Fruit fly (Drosophila melanogaster) whole organism, pupa: ENCODE measurements around the gene CG34268.

Experiments used
- CG12605 ChIP-seq: fragments of 200-800 bp; sonication (Bioruptor generic); IDR thresholded peaks from 2 replicates; pipeline ENCODE4 v1.3.6; 2022; ENCODE audit warnings: missing biosample characterization, missing genetic modification characterization
- CG4496 ChIP-seq: fragments of 200-800 bp; sonication (Bioruptor generic); IDR thresholded peaks from 3 replicates; pipeline ENCODE4 v1.3.6; 2022; ENCODE audit warnings: missing biosample characterization, missing genetic modification characterization
- CG8159 ChIP-seq: fragments of 200-800 bp; sonication (Bioruptor generic); optimal IDR thresholded peaks from 3 replicates; lab custom pipeline; 2018; ENCODE audit warnings: missing biosample characterization, mild to moderate bottlenecking, missing genetic modification characterization, moderate library complexity
- CG9948 ChIP-seq: fragments of 200-800 bp; sonication (Bioruptor generic); optimal IDR thresholded peaks from 2 replicates; lab custom pipeline; 2018; ENCODE audit warnings: missing biosample characterization, mild to moderate bottlenecking, missing genetic modification characterization, moderate library complexity
- EcR ChIP-seq: fragments of 200-800 bp; sonication (Bioruptor generic); optimal IDR thresholded peaks from 3 replicates; lab custom pipeline; 2019; ENCODE audit warnings: missing biosample characterization, missing genetic modification characterization, mild to moderate bottlenecking, moderate library complexity, missing genetic modification reagents
- fd96Ca ChIP-seq: fragments of 200-800 bp; sonication (Bioruptor generic); IDR thresholded peaks from 3 replicates; pipeline ENCODE4 v1.3.6; 2022; ENCODE audit warnings: missing biosample characterization, missing genetic modification characterization
- rn ChIP-seq: fragments of 200-800 bp; sonication (Bioruptor generic); IDR thresholded peaks from 2 replicates; pipeline ENCODE4 v1.3.6; 2022; ENCODE audit warnings: missing biosample characterization, missing genetic modification characterization

DNA sequence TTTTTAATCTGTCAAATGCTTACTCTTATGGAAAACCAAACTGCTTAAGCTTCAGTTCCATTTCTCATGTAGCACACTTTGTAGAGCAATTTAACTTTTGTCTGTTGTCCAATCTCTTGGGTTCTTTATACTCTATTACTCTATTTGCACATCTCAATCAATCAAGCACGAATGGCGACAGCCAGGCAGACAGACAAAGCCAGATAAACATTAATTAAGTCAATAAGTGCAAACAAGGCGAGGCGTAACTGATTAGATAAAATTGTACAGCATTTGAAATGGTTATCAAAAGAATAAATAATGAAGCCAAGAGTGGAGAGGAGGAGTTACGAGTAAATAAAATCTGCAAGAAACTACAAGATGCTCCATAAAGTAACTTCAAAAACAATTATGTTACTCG lies 16.9 kb upstream of the CG34268 start:
- TF ChIP-seq CG9948 (tag; lab: Kevin White, UChicago) (no peak), EcR (GFP tag; lab: Kevin White, UChicago) (no peak), CG4496 (GFP tag; lab: Robert Waterston, UW) (no peak), rn (GFP tag; lab: Robert Waterston, UW) (no peak), fd96Ca (GFP tag; lab: Robert Waterston, UW) (no peak), CG12605 (GFP tag; lab: Robert Waterston, UW) (no peak), CG8159 (no peak)
